Fruit fly (Drosophila melanogaster) whole organism, pupa: ENCODE data around the gene CG9568.

Experiments used
- CG14655 ChIP-seq: fragments of 200-800 bp; sonication (Bioruptor generic); optimal IDR thresholded peaks from 3 replicates; lab custom pipeline; 2017; ENCODE audit warnings: mild to moderate bottlenecking, missing biosample characterization, missing genetic modification reagents, missing genetic modification characterization
- CG15710 ChIP-seq: fragments of 200-800 bp; sonication (Bioruptor generic); optimal IDR thresholded peaks from 2 replicates; lab custom pipeline; 2018; ENCODE audit warnings: missing biosample characterization, mild to moderate bottlenecking, missing genetic modification characterization, moderate library complexity
- CG17806 ChIP-seq: fragments of 200-800 bp; sonication (Bioruptor generic); optimal IDR thresholded peaks from 2 replicates; lab custom pipeline; 2018; ENCODE audit warnings: missing biosample characterization, mild to moderate bottlenecking, missing genetic modification characterization, moderate library complexity
- CG32121 ChIP-seq: fragments of 200-800 bp; sonication (Bioruptor generic); IDR thresholded peaks from 2 replicates; pipeline ENCODE4 v1.3.6; 2022; ENCODE audit warnings: missing biosample characterization, missing genetic modification characterization
- CG34367 ChIP-seq: fragments of 200-800 bp; sonication (Bioruptor generic); optimal IDR thresholded peaks from 2 replicates; lab custom pipeline; 2018; ENCODE audit warnings: missing biosample characterization, mild to moderate bottlenecking, missing genetic modification characterization
- CG8159 ChIP-seq: fragments of 200-800 bp; sonication (Bioruptor generic); optimal IDR thresholded peaks from 3 replicates; lab custom pipeline; 2018; ENCODE audit warnings: missing biosample characterization, mild to moderate bottlenecking, missing genetic modification characterization, moderate library complexity
- CG9948 ChIP-seq: fragments of 200-800 bp; sonication (Bioruptor generic); optimal IDR thresholded peaks from 2 replicates; lab custom pipeline; 2018; ENCODE audit warnings: missing biosample characterization, mild to moderate bottlenecking, missing genetic modification characterization, moderate library complexity
- EcR ChIP-seq: fragments of 200-800 bp; sonication (Bioruptor generic); optimal IDR thresholded peaks from 3 replicates; lab custom pipeline; 2019; ENCODE audit warnings: missing biosample characterization, missing genetic modification characterization, mild to moderate bottlenecking, moderate library complexity, missing genetic modification reagents
- rn ChIP-seq: fragments of 200-800 bp; sonication (Bioruptor generic); IDR thresholded peaks from 2 replicates; pipeline ENCODE4 v1.3.6; 2022; ENCODE audit warnings: missing biosample characterization, missing genetic modification characterization

DNA sequence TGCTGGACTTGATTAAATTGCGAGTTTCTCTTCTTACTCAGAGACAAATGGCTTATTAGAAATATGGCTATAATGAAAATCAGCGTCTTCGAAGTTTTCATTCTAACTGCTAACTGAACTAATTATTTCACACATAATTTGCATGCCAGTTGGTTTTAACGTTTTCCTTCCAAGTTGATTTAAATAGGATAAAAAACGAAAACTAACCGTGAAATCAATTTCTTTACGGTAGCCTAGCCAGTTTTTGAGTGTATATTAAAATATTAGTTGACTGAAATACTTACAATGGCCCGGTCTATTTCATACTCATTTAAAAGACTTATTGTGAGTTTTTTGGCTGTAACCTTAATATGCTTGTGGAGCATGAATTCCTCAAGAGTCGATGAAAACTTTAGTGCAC is 48.1 kb upstream of the CG9568 start, which contains the start of the genes CG9525 and CG32985:
- no peak for TF ChIP-seq CG15710 (tag; lab: Kevin White, UChicago)
- TF ChIP-seq CG34367, result no peak
- no peak for TF ChIP-seq CG8159 (tag; lab: Kevin White, UChicago)
- no peak for TF ChIP-seq CG32121 (GFP tag; lab: Robert Waterston, UW)
- TF ChIP-seq EcR (GFP tag; lab: Kevin White, UChicago), result no peak
- no peak for TF ChIP-seq rn
- TF ChIP-seq CG14655 (GFP tag; lab: Kevin White, UChicago), result no peak
- TF ChIP-seq CG9948 (tag; lab: Kevin White, UChicago), result no peak
- no peak for TF ChIP-seq CG17806 (tag; lab: Kevin White, UChicago)
